Fruit fly (Drosophila melanogaster) whole organism: Measurements from ENCODE around the gene Eig71Ek.

ENCODE experiments used
- pan ChIP-seq: fragments of >200 bp; optimal IDR thresholded peaks from 2 replicates; lab custom pipeline; 2017
- psq ChIP-seq: fragments of >200 bp; optimal IDR thresholded peaks from 2 replicates; lab custom pipeline; 2017
- usp ChIP-seq: fragments of >200 bp; optimal IDR thresholded peaks from 2 replicates; lab custom pipeline; 2017; ENCODE audit warnings: missing biosample characterization, missing genetic modification characterization, mixed read lengths

DNA sequence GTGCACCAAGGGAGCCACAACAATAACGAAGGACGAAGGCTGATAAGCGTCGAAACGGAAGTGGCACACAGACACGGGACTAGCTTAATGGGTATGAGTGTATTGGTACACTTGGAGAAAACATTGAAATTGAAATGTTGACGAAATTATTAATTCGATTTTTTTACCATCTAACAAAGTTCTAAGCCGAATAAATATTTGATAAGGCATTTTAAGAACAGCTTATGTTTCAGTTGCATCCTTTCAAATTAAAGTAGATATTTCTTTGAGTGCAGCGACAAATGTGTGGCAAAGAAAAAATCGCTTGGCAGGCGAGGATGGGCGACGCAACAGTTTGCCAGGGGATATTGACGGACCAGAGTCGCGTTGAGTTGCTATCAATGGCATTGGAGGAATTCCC is 21.1 kb upstream of the Eig71Ek start:
- TF ChIP-seq pan (lab: Kevin White, UChicago) (no peak), usp (GFP tag; lab: Kevin White, UChicago) (no peak), psq (no peak)
